Worm (Caenorhabditis elegans): ENCODE measurements around the gene znf-207.

Gene znf-207

DNA sequence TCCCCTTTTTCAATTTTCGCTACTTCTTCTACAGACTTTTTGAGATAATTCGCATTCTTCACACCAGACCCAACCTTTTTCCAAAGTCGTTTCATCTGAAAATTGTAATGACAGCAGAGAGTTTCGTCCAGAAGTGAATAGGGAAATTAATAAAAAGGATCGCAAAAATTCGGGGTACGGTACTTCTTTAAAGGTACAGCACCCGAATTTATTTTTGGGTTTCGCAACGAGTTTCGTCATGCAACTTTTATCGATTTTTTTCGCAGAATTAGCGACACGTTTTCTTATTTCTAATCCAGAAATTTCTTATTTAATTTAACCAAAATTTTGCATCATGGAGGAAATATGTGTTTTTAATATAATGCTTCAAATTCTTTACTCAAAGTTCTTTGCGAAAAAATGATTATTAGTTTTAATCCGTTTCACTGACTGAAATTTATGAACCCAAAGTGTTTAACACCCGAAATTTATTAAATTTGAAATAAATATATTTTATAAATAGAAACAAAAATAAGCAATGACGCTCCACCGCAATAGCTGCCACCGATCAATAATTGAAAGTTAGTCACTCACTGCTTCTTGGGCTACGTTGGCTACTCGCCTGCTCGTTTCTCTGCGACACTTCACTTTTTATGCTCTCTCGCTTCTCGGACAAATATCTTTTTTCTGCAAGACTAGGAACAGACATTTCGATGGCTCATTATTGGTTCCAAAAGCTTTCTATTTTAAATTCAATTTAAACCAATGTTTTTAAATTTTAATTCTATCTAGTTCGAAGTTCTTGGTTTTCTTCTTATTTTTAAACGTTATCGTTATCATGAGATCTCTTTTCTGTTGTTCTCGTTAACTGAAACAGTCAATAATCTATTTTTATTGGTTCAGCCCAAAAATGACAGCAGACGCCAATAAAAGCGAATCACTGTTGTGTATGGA, 12.4 kb upstream of the znf-207 start, which contains the start of the genes B0035.15 and dnj-1 (continued):
- TF ChIP-seq pax-3 (tag; optimal IDR thresholded peaks at IDR 0.05) = no peak
- no peak for TF ChIP-seq hlh-4 (tag; optimal IDR thresholded peaks at IDR 0.05)
- TF ChIP-seq Y116A8C.19 (tag; optimal IDR thresholded peaks at IDR 0.05; ENCODE audit: borderline replicate concordance) = no peak
- TF ChIP-seq vab-15 (tag; optimal IDR thresholded peaks at IDR 0.05) = no peak
- no peak for TF ChIP-seq nhr-77 (tag; optimal IDR thresholded peaks at IDR 0.05)
- TF ChIP-seq efl-3 (GFP tag; optimal IDR thresholded peaks at IDR 0.05) = no peak
- peak in 1 of 2 experiments; percentile 12 for TF ChIP-seq mdl-1 (tag; optimal IDR thresholded peaks at IDR 0.05)
- no peak for TF ChIP-seq sup-37 (GFP tag; optimal IDR thresholded peaks at IDR 0.05)
- no peak for TF ChIP-seq nhr-11 (tag; optimal IDR thresholded peaks at IDR 0.05)
- peak; percentile 78 for TF ChIP-seq lin-14 (GFP tag; optimal IDR thresholded peaks at IDR 0.05)
- no peak for TF ChIP-seq sox-4 (tag; optimal IDR thresholded peaks at IDR 0.05)
- TF ChIP-seq skn-1 (tag; optimal IDR thresholded peaks at IDR 0.05) = no peak
- TF ChIP-seq zag-1 (tag; optimal IDR thresholded peaks at IDR 0.05) = no peak
- no peak for TF ChIP-seq C04F5.9 (tag; optimal IDR thresholded peaks at IDR 0.05)
- TF ChIP-seq unc-130 (tag; optimal IDR thresholded peaks at IDR 0.05) = peak; percentile 16
- TF ChIP-seq unc-30 (tag; optimal IDR thresholded peaks at IDR 0.05) = no peak
- TF ChIP-seq ceh-90 (tag; optimal IDR thresholded peaks at IDR 0.05) = no peak
- no peak for TF ChIP-seq aly-2 (tag; optimal IDR thresholded peaks at IDR 0.05)
- peak; percentile 37 for TF ChIP-seq mep-1 (tag; optimal IDR thresholded peaks at IDR 0.05)
- TF ChIP-seq ceh-82 (tag; optimal IDR thresholded peaks at IDR 0.05) = peak in 2 of 3 experiments; percentile 19 to 39
- no peak for TF ChIP-seq irx-1 (tag; optimal IDR thresholded peaks at IDR 0.05)

DNA sequence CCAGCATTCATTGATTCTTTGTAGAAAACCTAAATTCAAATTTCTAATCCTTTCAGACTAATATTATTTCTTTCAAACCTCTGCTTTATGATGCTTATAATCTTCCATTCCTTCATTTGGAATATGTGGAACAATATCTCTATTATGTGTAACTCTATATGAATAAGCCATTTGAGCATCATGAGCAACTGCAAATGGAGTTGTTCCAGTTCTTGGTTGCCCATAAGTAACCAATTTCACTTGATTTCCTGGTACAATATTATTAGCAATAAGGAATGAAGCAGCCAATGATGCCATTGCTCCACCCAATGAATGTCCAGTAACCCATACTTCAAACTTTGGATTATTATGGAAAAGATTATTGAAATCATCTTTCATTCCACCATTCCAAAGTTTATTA, 5.8 kb upstream of the znf-207 start:
- no peak for TF ChIP-seq nhr-20 (tag; optimal IDR thresholded peaks at IDR 0.05)
- TF ChIP-seq blmp-1 (tag; optimal IDR thresholded peaks at IDR 0.05) = no peak
- peak; percentile 55 for TF ChIP-seq dsc-1 (tag; optimal IDR thresholded peaks at IDR 0.05)
- no peak for TF ChIP-seq efl-1 (optimal IDR thresholded peaks at IDR 0.05)
- peak in 1 of 2 experiments; percentile 67 for TF ChIP-seq efl-1 (GFP tag; optimal IDR thresholded peaks at IDR 0.05 in 1 of 2)

DNA sequence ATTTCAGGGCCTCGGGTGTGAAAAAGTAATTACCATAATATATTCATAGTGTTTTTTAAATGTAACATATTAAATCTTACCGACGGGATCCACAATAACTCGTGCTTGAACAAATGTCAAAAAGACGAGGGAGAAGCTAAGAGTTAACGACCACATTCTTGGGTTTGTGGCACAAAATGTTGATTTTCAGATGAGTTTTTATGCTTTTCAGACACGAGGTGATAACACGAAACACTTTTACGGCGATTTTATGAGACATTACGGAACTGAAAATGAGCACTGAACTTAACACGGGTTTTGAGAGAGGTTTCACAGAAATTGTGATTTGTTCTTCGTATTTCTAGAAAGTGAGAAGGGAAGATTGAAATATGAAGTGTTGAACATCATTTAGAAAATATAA, 4.2 kb upstream of the znf-207 start, which contains the start of gene B0035.13:
B0035.13 (minus strand) TSS at position 173 of the 400 bp plus-strand sequence.
- peak; percentile 42 for TF ChIP-seq elt-2 (tag; optimal IDR thresholded peaks at IDR 0.05)
- no peak for TF ChIP-seq vab-15 (tag; optimal IDR thresholded peaks at IDR 0.05)
- no peak for TF ChIP-seq tlp-1 (tag; optimal IDR thresholded peaks at IDR 0.05)
- no peak for TF ChIP-seq efl-1 (optimal IDR thresholded peaks at IDR 0.05)
- peak in 1 of 2 experiments; percentile 19 for TF ChIP-seq efl-1 (GFP tag; optimal IDR thresholded peaks at IDR 0.05 in 1 of 2)

DNA sequence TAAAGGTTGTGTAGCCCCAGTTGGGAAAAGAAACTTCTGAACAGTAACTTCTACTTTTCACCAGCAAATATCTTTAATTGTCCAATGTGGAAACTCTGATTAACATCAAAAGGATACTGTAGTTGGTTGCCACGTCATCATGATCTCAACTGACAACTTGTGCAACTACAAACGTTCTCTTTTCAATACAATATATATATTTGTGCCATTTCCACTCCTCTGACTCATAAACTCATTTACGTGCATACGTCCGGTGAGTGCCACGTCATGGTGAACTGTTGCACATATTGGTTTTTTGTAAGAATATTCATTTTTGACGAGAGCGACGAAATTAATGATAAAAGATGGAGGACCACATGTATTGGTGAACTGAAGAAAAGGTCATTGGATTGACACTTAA, 3.0 kb upstream of the znf-207 start:
- no peak for TF ChIP-seq fkh-8 (tag; optimal IDR thresholded peaks at IDR 0.05)
- no peak for TF ChIP-seq aly-2 (tag; optimal IDR thresholded peaks at IDR 0.05)
- TF ChIP-seq nhr-76 (tag; optimal IDR thresholded peaks at IDR 0.05) = no peak
- TF ChIP-seq xbp-1 (tag; optimal IDR thresholded peaks at IDR 0.05) = no peak

DNA sequence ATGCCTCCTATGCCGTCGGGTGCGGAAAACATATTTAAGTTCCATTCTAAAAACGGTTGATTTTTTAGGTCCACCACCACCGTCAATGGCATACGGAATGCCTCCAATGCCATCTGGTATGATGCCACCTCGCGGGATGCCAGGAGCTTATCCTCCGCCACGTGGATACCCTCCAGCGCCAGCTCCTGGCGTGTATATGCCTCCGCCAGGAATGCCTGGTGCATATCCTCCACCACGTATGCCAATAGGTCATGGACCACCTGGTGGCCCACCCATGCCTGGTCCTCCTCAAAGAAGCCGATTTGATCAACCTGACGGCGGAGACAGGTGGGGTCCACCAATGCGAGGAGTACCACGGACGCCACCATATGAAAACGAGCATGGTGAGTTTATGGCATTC, 712 bp downstream of the znf-207 start:
- no peak for TF ChIP-seq ceh-90 (tag; optimal IDR thresholded peaks at IDR 0.05)
- TF ChIP-seq nhr-12 (tag; optimal IDR thresholded peaks at IDR 0.05) = no peak
- TF ChIP-seq pax-3 (tag; optimal IDR thresholded peaks at IDR 0.05) = no peak
- no peak for TF ChIP-seq nhr-20 (tag; optimal IDR thresholded peaks at IDR 0.05)
- TF ChIP-seq nhr-90 (tag; optimal IDR thresholded peaks at IDR 0.05; ENCODE audit: poor library complexity) = no peak
- no peak for TF ChIP-seq unc-62 (GFP tag; optimal IDR thresholded peaks at IDR 0.05)
- TF ChIP-seq ces-1 (GFP tag; optimal IDR thresholded peaks at IDR 0.05) = no peak
- TF ChIP-seq egl-27 (tag; optimal IDR thresholded peaks at IDR 0.05) = no peak
- no peak for TF ChIP-seq elt-2 (tag; optimal IDR thresholded peaks at IDR 0.05)
- no peak for TF ChIP-seq sptf-1 (tag; optimal IDR thresholded peaks at IDR 0.05)
- TF ChIP-seq nhr-77 (tag; optimal IDR thresholded peaks at IDR 0.05) = no peak
- TF ChIP-seq F16B12.6 (tag; optimal IDR thresholded peaks at IDR 0.05) = no peak
- TF ChIP-seq unc-130 (tag; optimal IDR thresholded peaks at IDR 0.05) = no peak
- no peak for TF ChIP-seq isw-1 (GFP tag; IDR thresholded peaks at IDR 0.05)
- no peak for TF ChIP-seq ztf-4 (tag; optimal IDR thresholded peaks at IDR 0.05)
- no peak for TF ChIP-seq efl-3 (GFP tag; optimal IDR thresholded peaks at IDR 0.05)
- TF ChIP-seq unc-86 (tag; optimal IDR thresholded peaks at IDR 0.05) = no peak
- TF ChIP-seq rnt-1 (tag; optimal IDR thresholded peaks at IDR 0.05) = no peak
